Worm (Caenorhabditis elegans): ENCODE measurements around the gene F45E1.4.
A peak's percentile ranks its signal among the peaks of the same experiment; 100 is the strongest.

Gene F45E1.4

DNA sequence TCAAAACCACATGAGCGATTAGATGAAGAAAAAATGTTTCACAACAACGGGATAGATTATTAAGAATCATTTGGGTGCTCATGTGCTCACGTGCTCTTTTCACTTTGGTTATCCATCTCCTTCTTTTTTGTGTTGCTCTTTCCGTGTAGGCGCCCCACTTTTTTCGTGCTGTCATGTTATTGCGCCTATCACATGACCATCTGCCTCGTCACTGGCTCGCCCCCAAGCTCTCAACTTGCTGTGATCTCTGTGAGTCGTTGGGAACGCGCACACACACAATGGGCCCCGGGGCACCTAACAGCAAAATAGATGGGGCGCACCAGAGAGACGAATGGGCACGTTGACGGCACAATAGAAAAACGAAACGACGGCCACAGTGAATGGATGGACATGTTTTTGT, 35.8 kb downstream of the F45E1.4 start:
- TF ChIP-seq aha-1 (tag; optimal IDR thresholded peaks at IDR 0.05): peak; percentile 61
- peak; percentile 40 to 51 (median 50) for TF ChIP-seq ceh-82 (tag; optimal IDR thresholded peaks at IDR 0.05)
- peak; percentile 3 to 42 (median 31) for TF ChIP-seq dpl-1 (GFP tag; optimal IDR thresholded peaks at IDR 0.05)
- TF ChIP-seq fkh-8 (tag; optimal IDR thresholded peaks at IDR 0.05): peak; percentile 99
- TF ChIP-seq tbx-2 (tag; optimal IDR thresholded peaks at IDR 0.05): peak; percentile 90
- TF ChIP-seq pag-3 (tag; optimal IDR thresholded peaks at IDR 0.05; ENCODE audit: borderline replicate concordance, insufficient read depth): no peak
- TF ChIP-seq unc-98 (GFP tag; IDR thresholded peaks at IDR 0.05): peak; percentile 52; the same call in 1 of the 2 replicates
- TF ChIP-seq nhr-19 (GFP tag; conservative IDR thresholded peaks at IDR 0.05): peak; percentile 88
- no peak for TF ChIP-seq zag-1 (tag; optimal IDR thresholded peaks at IDR 0.05)
- TF ChIP-seq hlh-4 (tag; optimal IDR thresholded peaks at IDR 0.05): no peak
- TF ChIP-seq alr-1 (tag; optimal IDR thresholded peaks at IDR 0.05; ENCODE audit: borderline replicate concordance): no peak
- TF ChIP-seq lin-14 (GFP tag; optimal IDR thresholded peaks at IDR 0.05): peak; percentile 98
- peak; percentile 6 for TF ChIP-seq skn-1 (tag; optimal IDR thresholded peaks at IDR 0.05)
- no peak for TF ChIP-seq nhr-84 (tag; optimal IDR thresholded peaks at IDR 0.05)
- no peak for TF ChIP-seq mef-2 (tag; optimal IDR thresholded peaks at IDR 0.05)
- TF ChIP-seq ceh-8 (GFP tag; optimal IDR thresholded peaks at IDR 0.05): peak; percentile 63
- no peak for TF ChIP-seq ceh-63 (GFP tag; optimal IDR thresholded peaks at IDR 0.05)
- peak; percentile 87 for TF ChIP-seq snu-23 (GFP tag; optimal IDR thresholded peaks at IDR 0.05)
- peak; percentile 93 for TF ChIP-seq fkh-10 (GFP tag; optimal IDR thresholded peaks at IDR 0.05)
- peak; percentile 61 for TF ChIP-seq jun-1 (tag; optimal IDR thresholded peaks at IDR 0.05)
- TF ChIP-seq ama-1 (optimal IDR thresholded peaks at IDR 0.05): peak; percentile 40
- no peak for TF ChIP-seq unc-30 (tag; optimal IDR thresholded peaks at IDR 0.05)
- TF ChIP-seq fos-1 (tag; optimal IDR thresholded peaks at IDR 0.05): peak; percentile 24
- TF ChIP-seq mdl-1 (tag; optimal IDR thresholded peaks at IDR 0.05): peak in 1 of 2 experiments; percentile 75
- peak; percentile 54 for TF ChIP-seq nhr-90 (tag; optimal IDR thresholded peaks at IDR 0.05; ENCODE audit: poor library complexity)
- TF ChIP-seq unc-62 (GFP tag; optimal IDR thresholded peaks at IDR 0.05): no peak
- no peak for TF ChIP-seq elt-3 (tag; optimal IDR thresholded peaks at IDR 0.05)
- TF ChIP-seq unc-86 (tag; optimal IDR thresholded peaks at IDR 0.05): peak; percentile 88
- peak; percentile 78 to 79 for TF ChIP-seq lsy-2 (tag; optimal IDR thresholded peaks at IDR 0.05)
- peak; percentile 92 for TF ChIP-seq nhr-47 (tag; optimal IDR thresholded peaks at IDR 0.05)
- TF ChIP-seq mab-9 (GFP tag; IDR thresholded peaks at IDR 0.05): peak; percentile 40; the same call in 1 of the 2 replicates
- peak; percentile 94 for TF ChIP-seq dsc-1 (tag; optimal IDR thresholded peaks at IDR 0.05)
- TF ChIP-seq egl-13 (tag; optimal IDR thresholded peaks at IDR 0.05): peak; percentile 89
- no peak for TF ChIP-seq ets-5 (GFP tag; IDR thresholded peaks at IDR 0.05)
- TF ChIP-seq efl-1 (optimal IDR thresholded peaks at IDR 0.05): peak; percentile 31 to 45
- TF ChIP-seq efl-1 (GFP tag; optimal IDR thresholded peaks at IDR 0.05 in 1 of 2): peak; percentile 49 to 94
- TF ChIP-seq snpc-4 (tag; optimal IDR thresholded peaks at IDR 0.05): peak; percentile 26
- TF ChIP-seq mep-1 (tag; optimal IDR thresholded peaks at IDR 0.05): peak; percentile 66
- no peak for TF ChIP-seq blmp-1 (tag; optimal IDR thresholded peaks at IDR 0.05)
- TF ChIP-seq C16A3.4 (tag; optimal IDR thresholded peaks at IDR 0.05): peak; percentile 59
- TF ChIP-seq isw-1 (GFP tag; IDR thresholded peaks at IDR 0.05): peak; percentile 16; the same call in 1 of the 2 replicates
- peak; percentile 63 for TF ChIP-seq lin-13 (GFP tag; optimal IDR thresholded peaks at IDR 0.05)
- TF ChIP-seq nhr-11 (tag; optimal IDR thresholded peaks at IDR 0.05): peak; percentile 88
- TF ChIP-seq egl-27 (tag; optimal IDR thresholded peaks at IDR 0.05): no peak
- peak; percentile 7 for TF ChIP-seq C04F5.9 (tag; optimal IDR thresholded peaks at IDR 0.05)
- TF ChIP-seq lin-39 (tag; optimal IDR thresholded peaks at IDR 0.05): peak; percentile 77
- TF ChIP-seq ztf-4 (tag; optimal IDR thresholded peaks at IDR 0.05): peak; percentile 81
- TF ChIP-seq unc-130 (tag; optimal IDR thresholded peaks at IDR 0.05): peak; percentile 74
- TF ChIP-seq nhr-76 (tag; optimal IDR thresholded peaks at IDR 0.05): no peak
- TF ChIP-seq nhr-71 (tag; optimal IDR thresholded peaks at IDR 0.05): peak; percentile 98
- peak; percentile 25 to 49 for TF ChIP-seq lin-35 (GFP tag; optimal IDR thresholded peaks at IDR 0.05)
- no peak for TF ChIP-seq ces-1 (GFP tag; optimal IDR thresholded peaks at IDR 0.05)
- TF ChIP-seq nhr-12 (tag; optimal IDR thresholded peaks at IDR 0.05): no peak
